Fruit fly (Drosophila melanogaster) whole organism, embryonic: ENCODE data around the gene Bub1.

ENCODE experiments used
- Abd-B ChIP-seq: fragments of 200-800 bp; sonication (Bioruptor generic); optimal IDR thresholded peaks from 2 replicates; lab custom pipeline; 2018; ENCODE audit warnings: missing biosample characterization, mild to moderate bottlenecking, missing genetic modification characterization, moderate library complexity
- Bdp1 ChIP-seq: fragments of 200-800 bp; sonication (Bioruptor generic); optimal IDR thresholded peaks from 3 replicates; lab custom pipeline; 2016; ENCODE audit warnings: missing biosample characterization, missing genetic modification characterization
- C15 ChIP-seq: fragments of 200-800 bp; sonication (Bioruptor generic); IDR thresholded peaks from 3 replicates; pipeline ENCODE4 v1.3.6; 2022; ENCODE audit warnings: missing biosample characterization, missing genetic modification characterization
- CG12104 ChIP-seq: fragments of 200-800 bp; sonication (Bioruptor generic); optimal IDR thresholded peaks from 3 replicates; lab custom pipeline; 2016; ENCODE audit warnings: missing biosample characterization, missing genetic modification characterization
- CG12744 ChIP-seq: fragments of 200-800 bp; sonication (Bioruptor generic); optimal IDR thresholded peaks from 2 replicates; lab custom pipeline; 2016; ENCODE audit warnings: missing biosample characterization, missing genetic modification characterization
- CG13296 ChIP-seq: fragments of 200-800 bp; sonication (Bioruptor generic); optimal IDR thresholded peaks from 3 replicates; lab custom pipeline; 2018; ENCODE audit warnings: missing biosample characterization, mild to moderate bottlenecking, missing genetic modification characterization
- CG14441 ChIP-seq: fragments of 200-800 bp; sonication (Bioruptor generic); IDR thresholded peaks from 2 replicates; pipeline ENCODE4 v1.3.6; 2022; ENCODE audit warnings: missing biosample characterization, missing genetic modification characterization
- CG15601 ChIP-seq: fragments of 200-800 bp; sonication (Bioruptor generic); optimal IDR thresholded peaks from 3 replicates; lab custom pipeline; 2019; ENCODE audit warnings: missing biosample characterization, mild to moderate bottlenecking, missing genetic modification characterization, moderate library complexity
- CG1603 ChIP-seq: fragments of 200-800 bp; sonication (Bioruptor generic); optimal IDR thresholded peaks from 2 replicates; lab custom pipeline; 2019; ENCODE audit warnings: missing biosample characterization, mild to moderate bottlenecking, missing genetic modification characterization, moderate library complexity
- CG17385 ChIP-seq: fragments of 200-800 bp; sonication (Bioruptor generic); optimal IDR thresholded peaks from 3 replicates; lab custom pipeline; 2018; ENCODE audit warnings: missing biosample characterization, mild to moderate bottlenecking, missing genetic modification characterization
- CG17912 ChIP-seq: fragments of 200-800 bp; sonication (Bioruptor generic); optimal IDR thresholded peaks from 2 replicates; lab custom pipeline; 2018; ENCODE audit warnings: missing biosample characterization, mild to moderate bottlenecking, missing genetic modification characterization
- CG18619 ChIP-seq: fragments of 200-800 bp; sonication (Bioruptor generic); optimal IDR thresholded peaks from 3 replicates; lab custom pipeline; 2017; ENCODE audit warnings: missing biosample characterization, mild to moderate bottlenecking, missing genetic modification characterization
- CG2875 ChIP-seq: fragments of 200-800 bp; sonication (Bioruptor generic); optimal IDR thresholded peaks from 2 replicates; lab custom pipeline; 2017; ENCODE audit warnings: missing biosample characterization, mild to moderate bottlenecking, missing genetic modification characterization, missing genetic modification reagents
- CG31365 ChIP-seq: fragments of 200-800 bp; sonication (Bioruptor generic); optimal IDR thresholded peaks from 2 replicates; lab custom pipeline; 2018; ENCODE audit warnings: missing biosample characterization, mild to moderate bottlenecking, missing genetic modification characterization
- CG3163 ChIP-seq: fragments of 200-800 bp; sonication (Bioruptor generic); optimal IDR thresholded peaks from 3 replicates; lab custom pipeline; 2016; ENCODE audit warnings: missing biosample characterization, missing genetic modification characterization
- CG3407 ChIP-seq: fragments of 200-800 bp; sonication (Bioruptor generic); optimal IDR thresholded peaks from 2 replicates; lab custom pipeline; 2018; ENCODE audit warnings: missing biosample characterization, mild to moderate bottlenecking, missing genetic modification characterization
- CG5180 ChIP-seq: fragments of 200-800 bp; sonication (Bioruptor generic); optimal IDR thresholded peaks from 3 replicates; lab custom pipeline; 2017; ENCODE audit warnings: missing biosample characterization, missing genetic modification characterization, mild to moderate bottlenecking, moderate library complexity, missing genetic modification reagents
- CG6175 ChIP-seq: fragments of 200-800 bp; sonication (Bioruptor generic); IDR thresholded peaks from 3 replicates; pipeline ENCODE4 v1.3.6; 2022; ENCODE audit warnings: missing biosample characterization, missing genetic modification characterization
- CG6689 ChIP-seq: fragments of 200-800 bp; sonication (Bioruptor generic); IDR thresholded peaks from 2 replicates; pipeline ENCODE4 v1.3.6; 2022; ENCODE audit warnings: missing biosample characterization, missing genetic modification characterization
- CG7372 ChIP-seq: fragments of 200-800 bp; sonication (Bioruptor generic); IDR thresholded peaks from 2 replicates; pipeline ENCODE4 v1.3.6; 2022; ENCODE audit warnings: missing biosample characterization, missing genetic modification characterization
- CG8359 ChIP-seq: fragments of 200-800 bp; sonication (Bioruptor generic); optimal IDR thresholded peaks from 2 replicates; lab custom pipeline; 2017; ENCODE audit warnings: missing biosample characterization, mild to moderate bottlenecking, missing genetic modification characterization, borderline replicate concordance
- CG8944 ChIP-seq: fragments of 200-800 bp; sonication (Bioruptor generic); optimal IDR thresholded peaks from 3 replicates; lab custom pipeline; 2016; ENCODE audit warnings: missing biosample characterization, missing genetic modification characterization
- Deaf1 ChIP-seq: fragments of 200-800 bp; optimal IDR thresholded peaks from 3 replicates; lab custom pipeline; 2019; ENCODE audit warnings: missing biosample characterization, mild to moderate bottlenecking, missing genetic modification characterization, moderate library complexity
- HLH3B ChIP-seq: fragments of 200-800 bp; sonication (Bioruptor generic); IDR thresholded peaks from 2 replicates; pipeline ENCODE4 v1.3.6; 2022; ENCODE audit warnings: missing biosample characterization, missing genetic modification characterization
- HLH4C ChIP-seq: fragments of 200-800 bp; sonication (Bioruptor generic); IDR thresholded peaks from 3 replicates; pipeline ENCODE4 v1.3.6; 2022; ENCODE audit warnings: missing biosample characterization, missing genetic modification characterization; ENCODE audit not compliant: partially characterized antibody
- HmgZ ChIP-seq: fragments of 200-800 bp; sonication (Bioruptor generic); optimal IDR thresholded peaks from 2 replicates; lab custom pipeline; 2018; ENCODE audit warnings: missing biosample characterization, mild to moderate bottlenecking, missing genetic modification characterization
- Hmx ChIP-seq: fragments of 200-800 bp; sonication (Bioruptor generic); optimal IDR thresholded peaks from 2 replicates; lab custom pipeline; 2016; ENCODE audit warnings: missing biosample characterization, missing genetic modification characterization
- Hr39 ChIP-seq: fragments of >200 bp; optimal IDR thresholded peaks from 2 replicates; lab custom pipeline; 2017
- Hsf ChIP-seq: fragments of 200-800 bp; sonication (Bioruptor generic); optimal IDR thresholded peaks from 3 replicates; lab custom pipeline; 2016; ENCODE audit warnings: missing biosample characterization, missing genetic modification characterization
- Mrtf ChIP-seq: fragments of 200-800 bp; sonication (Bioruptor generic); IDR thresholded peaks from 3 replicates; pipeline ENCODE4 v1.3.6; 2022; ENCODE audit warnings: missing biosample characterization, missing genetic modification characterization
- NFAT ChIP-seq: fragments of 200-800 bp; sonication (Bioruptor generic); IDR thresholded peaks from 2 replicates; pipeline ENCODE4 v1.3.6; 2022; ENCODE audit warnings: missing biosample characterization, missing genetic modification characterization
- Neu2 ChIP-seq: fragments of 200-800 bp; sonication (Bioruptor generic); optimal IDR thresholded peaks from 3 replicates; lab custom pipeline; 2016; ENCODE audit warnings: missing biosample characterization, missing genetic modification characterization, borderline replicate concordance
- Nf-YA ChIP-seq: fragments of 200-800 bp; sonication (Bioruptor generic); IDR thresholded peaks from 2 replicates; pipeline ENCODE4 v1.3.6; 2022; ENCODE audit warnings: missing biosample characterization, missing genetic modification characterization
- Sin3A ChIP-seq: fragments of >200 bp; optimal IDR thresholded peaks from 2 replicates; lab custom pipeline; 2018
- Sry-β ChIP-seq: fragments of 200-800 bp; sonication (Bioruptor generic); optimal IDR thresholded peaks from 2 replicates; lab custom pipeline; 2018; ENCODE audit warnings: missing biosample characterization, mild to moderate bottlenecking, missing genetic modification characterization, moderate library complexity
- Xrp1 ChIP-seq: fragments of 200-800 bp; sonication (Bioruptor generic); IDR thresholded peaks from 2 replicates; pipeline ENCODE4 v1.3.6; 2022; ENCODE audit warnings: missing biosample characterization, missing genetic modification characterization
- ac ChIP-seq: fragments of 200-800 bp; sonication (Bioruptor generic); optimal IDR thresholded peaks from 3 replicates; lab custom pipeline; 2017; ENCODE audit warnings: missing biosample characterization, mild to moderate bottlenecking, missing genetic modification characterization
- ap ChIP-seq: fragments of 200-800 bp; sonication (Bioruptor generic); IDR thresholded peaks from 2 replicates; pipeline ENCODE4 v1.3.6; 2022; ENCODE audit warnings: missing biosample characterization, missing genetic modification characterization
- ash1 ChIP-seq: fragments of 200-800 bp; sonication (Bioruptor generic); optimal IDR thresholded peaks from 2 replicates; lab custom pipeline; 2018; ENCODE audit warnings: missing biosample characterization, mild to moderate bottlenecking, missing genetic modification characterization
- dm ChIP-seq: fragments of 200-800 bp; sonication (Bioruptor generic); optimal IDR thresholded peaks from 3 replicates; lab custom pipeline; 2016; ENCODE audit warnings: missing biosample characterization, missing genetic modification characterization
- dysf ChIP-seq: fragments of 200-800 bp; sonication (Bioruptor generic); IDR thresholded peaks from 3 replicates; pipeline ENCODE4 v1.3.6; 2022; ENCODE audit warnings: missing biosample characterization, missing genetic modification characterization
- grn ChIP-seq: fragments of 200-800 bp; sonication (Bioruptor generic); optimal IDR thresholded peaks from 3 replicates; lab custom pipeline; 2017; ENCODE audit warnings: missing biosample characterization, missing genetic modification characterization
- hth ChIP-seq: fragments of >200 bp; optimal IDR thresholded peaks from 2 replicates; lab custom pipeline; 2017; ENCODE audit warnings: inconsistent platforms
- kah ChIP-seq: fragments of 200-800 bp; sonication (Bioruptor generic); optimal IDR thresholded peaks from 2 replicates; lab custom pipeline; 2018; ENCODE audit warnings: missing biosample characterization, mild to moderate bottlenecking, missing genetic modification characterization
- phol ChIP-seq: fragments of 200-800 bp; sonication (Bioruptor generic); optimal IDR thresholded peaks from 3 replicates; lab custom pipeline; 2018; ENCODE audit warnings: missing biosample characterization, mild to moderate bottlenecking, missing genetic modification characterization, moderate library complexity
- pnt ChIP-seq: fragments of 200-800 bp; sonication (Bioruptor generic); optimal IDR thresholded peaks from 3 replicates; lab custom pipeline; 2016; ENCODE audit warnings: missing biosample characterization, missing genetic modification characterization
- rib ChIP-seq: fragments of 200-800 bp; sonication (Bioruptor generic); IDR thresholded peaks from 2 replicates; pipeline ENCODE4 v1.3.6; 2022; ENCODE audit warnings: missing biosample characterization, missing genetic modification characterization
- salm ChIP-seq: fragments of 200-800 bp; sonication (Bioruptor generic); optimal IDR thresholded peaks from 2 replicates; lab custom pipeline; 2018; ENCODE audit warnings: missing biosample characterization, mild to moderate bottlenecking, missing genetic modification characterization
- scrt ChIP-seq: fragments of 200-800 bp; sonication (Bioruptor generic); optimal IDR thresholded peaks from 2 replicates; lab custom pipeline; 2018; ENCODE audit warnings: missing biosample characterization, mild to moderate bottlenecking, missing genetic modification characterization, moderate library complexity
- shn ChIP-seq: fragments of 200-800 bp; sonication (Bioruptor generic); optimal IDR thresholded peaks from 3 replicates; lab custom pipeline; 2016; ENCODE audit warnings: missing biosample characterization, missing genetic modification characterization
- sisA ChIP-seq: fragments of 200-800 bp; sonication (Bioruptor generic); IDR thresholded peaks from 2 replicates; pipeline ENCODE4 v1.3.6; 2022; ENCODE audit warnings: missing biosample characterization, missing genetic modification characterization
- vnd ChIP-seq: fragments of 200-800 bp; sonication (Bioruptor generic); IDR thresholded peaks from 3 replicates; pipeline ENCODE4 v1.3.6; 2022; ENCODE audit warnings: missing biosample characterization, missing genetic modification characterization; ENCODE audit not compliant: partially characterized antibody

Gene Bub1

dm6 chr2L:5245363-5245892, 33.2 kb upstream of the Bub1 start (continued):
- TF ChIP-seq shn (GFP tag; lab: Kevin White, UChicago): no peak
- no peak for TF ChIP-seq CG31365
- no peak for TF ChIP-seq Sin3A (lab: Kevin White, UChicago)
- TF ChIP-seq Hmx (GFP tag; lab: Kevin White, UChicago): no peak
- no peak for TF ChIP-seq CG6689
- no peak for TF ChIP-seq CG12104
- TF ChIP-seq kah (GFP tag; lab: Kevin White, UChicago): peak; percentile 42
- TF ChIP-seq CG8359 (GFP tag; lab: Kevin White, UChicago): peak; percentile 55
- no peak for TF ChIP-seq Neu2 (GFP tag; lab: Kevin White, UChicago)
- TF ChIP-seq scrt (GFP tag; lab: Kevin White, UChicago): no peak
- TF ChIP-seq CG14441 (GFP tag; lab: Robert Waterston, UW): no peak
- TF ChIP-seq Xrp1 (GFP tag; lab: Robert Waterston, UW): peak; percentile 68; the same call in 1 of the 2 replicates
- TF ChIP-seq HmgZ (tag; lab: Kevin White, UChicago): no peak
- peak; percentile 43 for TF ChIP-seq phol (tag; lab: Kevin White, UChicago)
- no peak for TF ChIP-seq ap (GFP tag; lab: Robert Waterston, UW)
- peak; percentile 19 for TF ChIP-seq CG2875
- TF ChIP-seq Mrtf (GFP tag; lab: Robert Waterston, UW): no peak
- peak; percentile 18 for TF ChIP-seq salm (tag; lab: Kevin White, UChicago)
- no peak for TF ChIP-seq Abd-B (GFP tag; lab: Kevin White, UChicago)
- peak; percentile 37 for TF ChIP-seq CG5180 (GFP tag; lab: Kevin White, UChicago)
- no peak for TF ChIP-seq CG17912 (GFP tag; lab: Kevin White, UChicago)
- TF ChIP-seq vnd: no peak
- TF ChIP-seq NFAT (GFP tag; lab: Robert Waterston, UW): no peak
- TF ChIP-seq CG7372 (GFP tag; lab: Robert Waterston, UW): no peak
- no peak for TF ChIP-seq CG6175 (GFP tag; lab: Robert Waterston, UW)
- TF ChIP-seq CG3407 (GFP tag; lab: Kevin White, UChicago): peak; percentile 9
- peak; percentile 54 for TF ChIP-seq pnt (GFP tag; lab: Kevin White, UChicago)
- TF ChIP-seq Hsf: no peak
- TF ChIP-seq Hr39 (lab: Kevin White, UChicago): no peak
- no peak for TF ChIP-seq CG12744 (GFP tag; lab: Kevin White, UChicago)
- TF ChIP-seq CG8944 (GFP tag; lab: Kevin White, UChicago): peak; percentile 30
- TF ChIP-seq CG15601: peak; percentile 39
- TF ChIP-seq CG18619: no peak
- no peak for TF ChIP-seq rib (GFP tag; lab: Robert Waterston, UW)
- no peak for TF ChIP-seq grn (GFP tag; lab: Kevin White, UChicago)
- TF ChIP-seq C15: no peak
- no peak for TF ChIP-seq CG3163
- no peak for TF ChIP-seq Sry-β
- TF ChIP-seq dm (GFP tag; lab: Kevin White, UChicago): no peak
- TF ChIP-seq CG13296 (GFP tag; lab: Kevin White, UChicago): no peak
- no peak for TF ChIP-seq hth (lab: Kevin White, UChicago)
- TF ChIP-seq ac (GFP tag; lab: Kevin White, UChicago): peak; percentile 57
- TF ChIP-seq Bdp1 (GFP tag; lab: Kevin White, UChicago): no peak
- no peak; the same call in 2 of the 3 replicates for TF ChIP-seq dysf
- TF ChIP-seq ash1 (GFP tag; lab: Kevin White, UChicago): no peak
- TF ChIP-seq HLH3B (GFP tag; lab: Robert Waterston, UW): 0 out of 2 replicates have a peak, but pooled peaks have one; percentile 33
- no peak for TF ChIP-seq Nf-YA (GFP tag; lab: Robert Waterston, UW)
- peak; percentile 78 for TF ChIP-seq CG1603
- peak; percentile 60 for TF ChIP-seq CG17385 (GFP tag; lab: Kevin White, UChicago)
- no peak for TF ChIP-seq sisA (GFP tag; lab: Robert Waterston, UW)
- no peak for TF ChIP-seq Deaf1 (tag; lab: Kevin White, UChicago)
- TF ChIP-seq HLH4C (GFP tag; lab: Robert Waterston, UW): no peak
